Worm (Caenorhabditis elegans) whole organism, L2 larva: ENCODE results near the gene C05G5.3.

ENCODE experiments used
- F13H6.1 ChIP-seq: sonication (generic microtip); optimal IDR thresholded peaks from 2 replicates; lab custom pipeline; 2016; ENCODE audit warnings: missing genetic modification characterization, missing compliant biosample characterization
- aly-2 ChIP-seq: fragments of 150-350 bp; optimal IDR thresholded peaks from 2 replicates; lab custom pipeline; 2014; ENCODE audit warnings: missing biosample characterization, missing genetic modification characterization
- ama-1 ChIP-seq: fragments of 150-350 bp; optimal IDR thresholded peaks from 2 replicates; lab custom pipeline; 2018; ENCODE audit warnings: inconsistent platforms
- blmp-1 ChIP-seq: sonication (generic microtip); optimal IDR thresholded peaks from 2 replicates; lab custom pipeline; 2017; ENCODE audit warnings: missing genetic modification characterization, mild to moderate bottlenecking, missing compliant biosample characterization, antibody characterized with exemption, moderate library complexity; ENCODE audit not compliant: insufficient read depth
- ceh-82 ChIP-seq: fragments of 150-350 bp; optimal IDR thresholded peaks from 2 replicates; lab custom pipeline; 2014; ENCODE audit warnings: missing biosample characterization, missing genetic modification characterization
- crh-2 ChIP-seq: sonication (generic microtip); optimal IDR thresholded peaks from 2 replicates; lab custom pipeline; 2017; ENCODE audit warnings: missing biosample characterization, missing genetic modification characterization
- egl-27 ChIP-seq: sonication (generic microtip); optimal IDR thresholded peaks from 3 replicates; lab custom pipeline; 2017; ENCODE audit warnings: missing biosample characterization, missing genetic modification reagents, missing genetic modification characterization
- elt-1 ChIP-seq: fragments of 150-350 bp; optimal IDR thresholded peaks from 2 replicates; lab custom pipeline; 2014; ENCODE audit warnings: missing biosample characterization, missing genetic modification characterization
- elt-3 ChIP-seq: sonication (generic microtip); optimal IDR thresholded peaks from 2 replicates; lab custom pipeline; 2017; ENCODE audit warnings: missing biosample characterization, missing genetic modification characterization
- fos-1 ChIP-seq: fragments of 150-350 bp; optimal IDR thresholded peaks from 2 replicates; lab custom pipeline; 2014; ENCODE audit warnings: missing biosample characterization, missing genetic modification characterization
- gmeb-1 ChIP-seq: fragments of 150-350 bp; optimal IDR thresholded peaks from 2 replicates; lab custom pipeline; 2014; ENCODE audit warnings: missing biosample characterization, missing genetic modification characterization
- lin-11 ChIP-seq: fragments of 150-350 bp; sonication (generic microtip); optimal IDR thresholded peaks from 2 replicates; lab custom pipeline; 2014; ENCODE audit warnings: missing biosample characterization, missing genetic modification characterization, inconsistent platforms, mixed read lengths
- lin-13 ChIP-seq: fragments of 150-350 bp; optimal IDR thresholded peaks from 2 replicates; lab custom pipeline; 2014; ENCODE audit warnings: missing biosample characterization, missing genetic modification reagents, missing genetic modification characterization
- lin-39 ChIP-seq: fragments of 150-350 bp; optimal IDR thresholded peaks from 2 replicates; lab custom pipeline; 2014; ENCODE audit warnings: missing biosample characterization, missing genetic modification reagents, missing genetic modification characterization
- lsy-2 ChIP-seq, 2 experiments: fragments of 150-350 bp in 1 of 2; sonication (generic microtip) in 1 of 2; optimal IDR thresholded peaks; 2 replicates each; lab custom pipeline; 2014 to 2017; ENCODE audit warnings: missing biosample characterization in 2 of 2, missing genetic modification characterization in 2 of 2
- mbf-1 ChIP-seq: sonication (generic microtip); optimal IDR thresholded peaks from 2 replicates; lab custom pipeline; 2017; ENCODE audit warnings: missing biosample characterization, missing genetic modification characterization
- mdl-1 ChIP-seq, 2 experiments: fragments of 150-350 bp in 1 of 2; sonication (generic microtip) in 1 of 2; optimal IDR thresholded peaks; 2 replicates each; lab custom pipeline; 2017; ENCODE audit warnings: missing biosample characterization in 2 of 2, missing genetic modification characterization in 2 of 2
- nhr-10 ChIP-seq: sonication (generic microtip); optimal IDR thresholded peaks from 2 replicates; lab custom pipeline; 2017; ENCODE audit warnings: missing biosample characterization, missing genetic modification characterization
- nhr-12 ChIP-seq: fragments of 150-350 bp; optimal IDR thresholded peaks from 2 replicates; lab custom pipeline; 2014; ENCODE audit warnings: missing biosample characterization, missing genetic modification characterization
- nhr-129 ChIP-seq: fragments of 150-350 bp; optimal IDR thresholded peaks from 2 replicates; lab custom pipeline; 2014; ENCODE audit warnings: missing biosample characterization, missing genetic modification characterization
- nhr-21 ChIP-seq: fragments of 150-350 bp; optimal IDR thresholded peaks from 2 replicates; lab custom pipeline; 2014; ENCODE audit warnings: missing biosample characterization, missing genetic modification characterization
- nhr-23 ChIP-seq: fragments of 150-350 bp; optimal IDR thresholded peaks from 2 replicates; lab custom pipeline; 2014; ENCODE audit warnings: missing biosample characterization, missing genetic modification reagents, missing genetic modification characterization
- nhr-25 ChIP-seq: fragments of 150-350 bp; sonication (generic microtip); optimal IDR thresholded peaks from 3 replicates; lab custom pipeline; 2014; ENCODE audit warnings: missing biosample characterization, missing genetic modification characterization
- sem-4 ChIP-seq: fragments of 150-350 bp; optimal IDR thresholded peaks from 2 replicates; lab custom pipeline; 2014; ENCODE audit warnings: missing biosample characterization, missing genetic modification reagents, missing genetic modification characterization
- skn-1 ChIP-seq: sonication (generic microtip); optimal IDR thresholded peaks from 2 replicates; lab custom pipeline; 2017; ENCODE audit warnings: missing biosample characterization, missing genetic modification characterization
- sma-3 ChIP-seq: sonication (generic microtip); optimal IDR thresholded peaks from 2 replicates; lab custom pipeline; 2016; ENCODE audit warnings: missing genetic modification reagents, missing genetic modification characterization, missing compliant biosample characterization
- sma-9 ChIP-seq, 2 experiments: fragments of 150-350 bp in 1 of 2; sonication (generic microtip) in 1 of 2; optimal IDR thresholded peaks; 2 replicates each; lab custom pipeline; 2014 to 2016; ENCODE audit warnings: missing genetic modification characterization in 2 of 2, mild to moderate bottlenecking in 1 of 2, missing biosample characterization in 1 of 2, missing compliant biosample characterization in 1 of 2, missing genetic modification reagents in 1 of 2, moderate library complexity in 1 of 2
- unc-39 ChIP-seq: fragments of 150-350 bp; optimal IDR thresholded peaks from 2 replicates; lab custom pipeline; 2014; ENCODE audit warnings: missing biosample characterization, missing genetic modification characterization
- unc-55 ChIP-seq: fragments of 150-350 bp; sonication (generic microtip); optimal IDR thresholded peaks from 3 replicates; lab custom pipeline; 2014; ENCODE audit warnings: missing biosample characterization, missing genetic modification reagents, missing genetic modification characterization
- unc-62 ChIP-seq: fragments of 150-350 bp; optimal IDR thresholded peaks from 2 replicates; lab custom pipeline; 2014; ENCODE audit warnings: missing biosample characterization, missing genetic modification reagents, missing genetic modification characterization
- zag-1 ChIP-seq: fragments of 150-350 bp; optimal IDR thresholded peaks from 2 replicates; lab custom pipeline; 2014; ENCODE audit warnings: missing biosample characterization, missing genetic modification characterization
- ztf-1 ChIP-seq: fragments of 200-800 bp; sonication (Bioruptor generic); conservative IDR thresholded peaks from 2 replicates; pipeline ENCODE4 v1.3.6; 2022; ENCODE audit warnings: missing genetic modification characterization, missing compliant biosample characterization
- ztf-11 ChIP-seq: sonication (generic microtip); optimal IDR thresholded peaks from 2 replicates; lab custom pipeline; 2017; ENCODE audit warnings: missing biosample characterization, missing genetic modification characterization
- ztf-4 ChIP-seq: fragments of 150-350 bp; optimal IDR thresholded peaks from 2 replicates; lab custom pipeline; 2014; ENCODE audit warnings: missing biosample characterization, missing genetic modification characterization

C05G5.3 gene

DNA sequence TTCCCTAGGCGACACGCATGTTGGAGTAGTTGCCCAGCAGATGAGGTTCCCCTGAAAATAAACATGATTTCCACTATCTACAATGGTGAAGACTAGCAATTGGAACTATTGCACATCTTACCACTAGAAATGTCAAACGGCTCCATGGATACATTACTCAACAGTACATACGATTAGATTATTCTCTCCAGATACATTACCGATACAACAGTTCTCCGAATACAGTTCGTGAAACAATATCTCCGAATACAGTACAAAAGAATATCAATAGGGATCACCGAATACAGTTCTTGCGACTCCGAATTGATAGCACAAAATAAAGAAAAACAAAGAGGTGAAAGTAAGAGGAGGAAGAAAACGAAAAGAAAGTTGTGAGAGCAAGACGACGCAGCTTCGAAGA lies 8.0 kb downstream of the C05G5.3 start, which contains the start of gene C05G5.7:
TSS of gene C05G5.7 (minus strand) at position 1 of the 400 bp plus-strand sequence.
- TF ChIP-seq zag-1 (no peak), nhr-12 (no peak), F13H6.1 (no peak), nhr-129 (tag; lab: Kevin White, UChicago) (no peak), skn-1 (tag; lab: Kevin White, UChicago) (no peak), nhr-23 (tag; lab: Kevin White, UChicago) (no peak), unc-39 (tag; lab: Kevin White, UChicago) (no peak), ztf-11 (tag; lab: Kevin White, UChicago) (no peak), fos-1 (tag; lab: Kevin White, UChicago) (no peak), lin-39 (tag; lab: Kevin White, UChicago) (no peak), nhr-10 (tag; lab: Kevin White, UChicago) (no peak)

DNA sequence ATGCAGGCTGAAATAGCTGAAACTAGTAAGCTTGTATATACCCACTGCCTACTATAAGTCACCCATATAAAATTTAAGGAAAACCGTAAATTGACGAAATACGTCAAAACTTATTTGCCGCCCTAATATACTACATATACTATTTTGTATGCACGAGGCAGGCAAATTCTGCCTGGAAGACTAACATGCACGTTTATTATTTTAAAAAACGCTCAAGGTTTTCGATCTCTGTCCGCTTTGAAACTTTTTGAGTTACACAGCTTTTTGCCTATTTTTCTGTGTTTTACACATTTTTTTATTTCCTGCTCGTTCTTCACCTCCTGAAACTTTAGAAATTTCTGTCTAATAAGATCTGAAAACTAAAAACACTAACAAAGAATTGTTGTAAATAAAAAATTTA lies 8.6 kb downstream of the C05G5.3 start:
- TF ChIP-seq lsy-2 (tag; optimal IDR thresholded peaks at IDR 0.05; lab: Kevin White, UChicago) = peak in 1 of 2 experiments; percentile 34
- TF ChIP-seq mbf-1 = no peak
- TF ChIP-seq ama-1 = peak; percentile 21

DNA sequence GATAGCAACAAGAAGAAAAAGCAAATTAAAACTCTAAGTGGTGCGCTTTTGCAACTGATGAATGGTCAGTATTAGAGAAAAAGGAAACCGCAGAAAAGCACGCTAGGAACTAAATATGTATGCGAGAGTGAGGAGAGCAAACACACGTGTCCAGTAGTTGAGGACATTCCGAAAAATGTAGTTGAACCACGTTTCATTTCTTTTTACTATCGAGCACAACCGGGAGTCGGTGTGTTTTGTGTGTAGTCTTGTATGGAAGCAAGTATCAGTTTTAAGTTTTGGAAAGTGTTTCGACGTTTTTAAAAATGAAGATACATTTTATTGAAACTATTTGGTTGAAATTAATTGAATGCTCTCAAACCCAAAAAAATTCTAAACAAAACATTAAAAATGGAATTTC lies 11.8 kb downstream of the C05G5.3 start, which contains the start of gene C05G5.1:
TSS of gene C05G5.1 (minus strand) at position 101 of the 400 bp plus-strand sequence.
- TF ChIP-seq mdl-1 (tag; optimal IDR thresholded peaks at IDR 0.05; lab: Kevin White, UChicago) (peak in 1 of 2 experiments; percentile 31), ztf-1 (GFP tag; lab: Robert Waterston, UW) (no peak), blmp-1 (tag; lab: Kevin White, UChicago) (no peak), nhr-129 (tag; lab: Kevin White, UChicago) (peak; percentile 9), sma-3 (no peak), crh-2 (tag; lab: Kevin White, UChicago) (peak; percentile 18), unc-62 (no peak)

DNA sequence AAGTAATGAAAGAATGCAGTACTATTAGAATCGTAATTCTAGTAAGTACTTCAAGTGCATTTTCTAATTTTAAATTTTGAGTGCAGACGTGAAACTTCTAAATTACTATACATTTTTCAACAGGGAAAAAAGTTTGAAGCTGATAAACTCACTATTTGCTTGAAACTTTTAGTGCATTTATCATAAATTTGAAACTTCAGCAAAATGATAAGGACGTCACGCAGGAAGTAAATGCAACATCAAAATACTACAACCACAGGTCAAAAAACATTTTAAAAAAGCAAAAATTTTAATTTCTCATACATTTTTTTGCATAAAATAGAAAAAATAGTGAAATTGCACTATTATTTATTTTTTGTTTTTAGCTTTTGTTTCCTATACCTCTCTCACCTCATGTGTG lies 12.3 kb downstream of the C05G5.3 start:
- TF ChIP-seq egl-27 (no peak), nhr-10 (tag; lab: Kevin White, UChicago) (no peak), sem-4 (tag; lab: Kevin White, UChicago) (no peak), lin-11 (tag; lab: Kevin White, UChicago) (no peak), fos-1 (tag; lab: Kevin White, UChicago) (peak; percentile 42), ceh-82 (tag; lab: Kevin White, UChicago) (no peak), sma-9 (GFP tag; optimal IDR thresholded peaks at IDR 0.05; lab: Kevin White, UChicago) (no peak), sma-9 (tag; optimal IDR thresholded peaks at IDR 0.05; lab: Kevin White, UChicago) (no peak)

DNA sequence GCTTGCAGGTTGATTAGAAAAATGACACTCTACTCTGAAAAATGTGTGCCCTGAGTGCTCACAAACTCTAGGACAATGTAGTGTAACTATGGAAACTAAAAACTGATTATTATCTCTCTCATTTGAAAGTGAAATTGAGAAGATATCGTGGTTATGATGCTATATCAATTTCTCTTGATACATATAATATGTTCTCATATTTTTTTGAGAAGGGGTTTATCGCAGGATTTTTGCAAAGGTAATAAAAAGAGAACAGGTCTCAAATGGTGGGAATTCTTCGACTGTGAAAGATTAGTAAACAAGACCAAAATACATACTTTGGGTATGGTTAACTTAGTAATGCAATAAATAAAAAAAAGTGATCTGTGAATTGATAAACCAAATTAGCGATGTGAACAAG lies 14.2 kb downstream of the C05G5.3 start:
- TF ChIP-seq elt-3 (tag; lab: Kevin White, UChicago) (no peak), ztf-4 (tag; lab: Kevin White, UChicago) (no peak)

DNA sequence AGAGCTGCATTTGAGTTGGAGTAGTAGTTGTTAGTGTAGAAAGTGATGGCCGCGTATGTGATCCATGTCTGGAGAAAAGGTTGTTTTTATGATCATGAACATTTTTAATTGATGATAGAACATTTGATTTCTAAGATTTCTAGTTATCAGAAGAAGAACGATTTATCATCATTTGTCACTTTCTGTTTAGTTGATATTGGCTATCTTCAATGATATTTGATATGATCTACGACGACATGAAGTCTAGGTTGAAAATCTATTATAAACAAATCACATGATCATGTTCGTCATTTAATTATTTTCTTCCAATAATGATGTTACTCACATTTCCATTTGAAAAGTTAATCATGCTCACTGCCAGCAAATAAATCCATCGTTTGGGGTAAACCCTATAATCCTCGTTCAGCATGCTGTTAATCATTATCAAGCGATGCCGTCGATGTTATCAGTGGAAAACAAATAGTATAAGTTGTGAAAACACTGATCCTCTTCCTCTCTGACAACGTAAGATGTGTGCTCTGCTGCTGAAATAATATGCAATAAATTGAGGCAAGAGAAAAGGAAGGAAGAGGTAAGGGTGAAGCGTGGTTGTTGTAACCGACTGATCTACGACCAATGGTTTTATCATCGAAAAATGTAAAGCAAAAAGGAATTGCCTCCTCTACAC lies 14.7 kb downstream of the C05G5.3 start:
- TF ChIP-seq nhr-21 (tag; lab: Kevin White, UChicago) (peak; percentile 49), nhr-25 (tag; lab: Kevin White, UChicago) (peak; percentile 66), sma-3 (peak; percentile 56), lin-13 (GFP tag; lab: Kevin White, UChicago) (no peak), elt-1 (tag; lab: Kevin White, UChicago) (no peak), fos-1 (tag; lab: Kevin White, UChicago) (peak; percentile 5), lsy-2 (tag; optimal IDR thresholded peaks at IDR 0.05; lab: Kevin White, UChicago) (peak in 1 of 2 experiments; percentile 4), F13H6.1 (no peak), sma-9 (GFP tag; optimal IDR thresholded peaks at IDR 0.05; lab: Kevin White, UChicago) (no peak), sma-9 (tag; optimal IDR thresholded peaks at IDR 0.05; lab: Kevin White, UChicago) (no peak), lin-11 (tag; lab: Kevin White, UChicago) (no peak), blmp-1 (tag; lab: Kevin White, UChicago) (peak; percentile 53), gmeb-1 (tag; lab: Kevin White, UChicago) (peak; percentile 12), aly-2 (tag; lab: Kevin White, UChicago) (no peak), lin-39 (tag; lab: Kevin White, UChicago) (no peak), unc-55 (GFP tag; lab: Kevin White, UChicago) (no peak), ztf-1 (GFP tag; lab: Robert Waterston, UW) (no peak)
